Worm (Caenorhabditis elegans) whole organism, early embryonic: ENCODE measurements around the gene T19C4.24.

ENCODE experiments used
- B0310.2 ChIP-seq: sonication (generic microtip); optimal IDR thresholded peaks from 2 replicates; lab custom pipeline; 2016; ENCODE audit warnings: mild to moderate bottlenecking, missing genetic modification characterization, missing compliant biosample characterization
- F13C5.2 ChIP-seq: sonication (generic microtip); optimal IDR thresholded peaks from 2 replicates; lab custom pipeline; 2017; ENCODE audit warnings: mild to moderate bottlenecking, missing genetic modification characterization, inconsistent platforms, missing compliant biosample characterization
- aly-1 ChIP-seq: sonication (generic microtip); optimal IDR thresholded peaks from 2 replicates; lab custom pipeline; 2016; ENCODE audit warnings: missing genetic modification characterization, missing compliant biosample characterization
- ama-1 ChIP-seq: fragments of 150-350 bp; optimal IDR thresholded peaks from 2 replicates; lab custom pipeline; 2014
- ceh-13 ChIP-seq: fragments of 200-800 bp; sonication (Bioruptor generic); optimal IDR thresholded peaks from 2 replicates; lab custom pipeline; 2018; ENCODE audit warnings: mild to moderate bottlenecking, missing genetic modification characterization, missing compliant biosample characterization
- ceh-36 ChIP-seq: sonication (generic microtip); optimal IDR thresholded peaks from 2 replicates; lab custom pipeline; 2016; ENCODE audit warnings: missing genetic modification characterization, inconsistent platforms, missing compliant biosample characterization
- ets-7 ChIP-seq: sonication (generic microtip); optimal IDR thresholded peaks from 2 replicates; lab custom pipeline; 2016; ENCODE audit warnings: missing genotype, missing genetic modification characterization, missing compliant biosample characterization
- flt-1 ChIP-seq: fragments of 200-800 bp; sonication (Bioruptor generic); IDR thresholded peaks from 2 replicates; pipeline ENCODE4 v1.3.6; 2022; ENCODE audit warnings: missing genetic modification characterization, missing compliant biosample characterization
- hmbx-1 ChIP-seq: sonication (generic microtip); optimal IDR thresholded peaks from 2 replicates; lab custom pipeline; 2016; ENCODE audit warnings: mild to moderate bottlenecking, missing genetic modification characterization, missing compliant biosample characterization
- hmg-4 ChIP-seq: fragments of 200-800 bp; sonication (Bioruptor generic); optimal IDR thresholded peaks from 2 replicates; lab custom pipeline; 2018; ENCODE audit warnings: mild to moderate bottlenecking, missing genetic modification characterization, missing compliant biosample characterization
- hnd-1 ChIP-seq: sonication (generic microtip); optimal IDR thresholded peaks from 2 replicates; lab custom pipeline; 2016; ENCODE audit warnings: missing genetic modification characterization, missing compliant biosample characterization
- pes-1 ChIP-seq: fragments of 200-800 bp; sonication (Bioruptor generic); IDR thresholded peaks from 2 replicates; pipeline ENCODE4 v1.3.6; 2022; ENCODE audit warnings: missing genetic modification reagents, missing genetic modification characterization, missing compliant biosample characterization
- scrt-1 ChIP-seq: fragments of 200-800 bp; sonication (Bioruptor generic); IDR thresholded peaks from 2 replicates; pipeline ENCODE4 v1.3.6; 2022; ENCODE audit warnings: missing genetic modification characterization, missing compliant biosample characterization
- sea-1 ChIP-seq: fragments of 200-800 bp; sonication (Bioruptor generic); conservative IDR thresholded peaks from 2 replicates; pipeline ENCODE4 v1.3.6; 2022; ENCODE audit warnings: missing genetic modification characterization, missing compliant biosample characterization
- tbx-11 ChIP-seq: fragments of 200-800 bp; sonication (Bioruptor generic); IDR thresholded peaks from 2 replicates; pipeline ENCODE4 v1.3.6; 2022; ENCODE audit warnings: missing genetic modification characterization, missing compliant biosample characterization
- tbx-37 ChIP-seq: fragments of 200-800 bp; sonication (Bioruptor generic); conservative IDR thresholded peaks from 2 replicates; pipeline ENCODE4 v1.3.6; 2022; ENCODE audit warnings: missing genetic modification reagents, missing genetic modification characterization, missing compliant biosample characterization
- tra-4 ChIP-seq: sonication (generic microtip); optimal IDR thresholded peaks from 2 replicates; lab custom pipeline; 2017; ENCODE audit warnings: missing genetic modification characterization, missing compliant biosample characterization

Gene T19C4.24

ce11 chrV:11171906-11172305, 25.1 kb upstream of the T19C4.24 start, which contains the start of gene T19C4.5:
Gene T19C4.5 (plus strand): TSS chrV:11172213.
- TF ChIP-seq scrt-1 (GFP tag; lab: Robert Waterston, UW) (no peak), sea-1 (GFP tag; lab: Robert Waterston, UW) (no peak)

DNA sequence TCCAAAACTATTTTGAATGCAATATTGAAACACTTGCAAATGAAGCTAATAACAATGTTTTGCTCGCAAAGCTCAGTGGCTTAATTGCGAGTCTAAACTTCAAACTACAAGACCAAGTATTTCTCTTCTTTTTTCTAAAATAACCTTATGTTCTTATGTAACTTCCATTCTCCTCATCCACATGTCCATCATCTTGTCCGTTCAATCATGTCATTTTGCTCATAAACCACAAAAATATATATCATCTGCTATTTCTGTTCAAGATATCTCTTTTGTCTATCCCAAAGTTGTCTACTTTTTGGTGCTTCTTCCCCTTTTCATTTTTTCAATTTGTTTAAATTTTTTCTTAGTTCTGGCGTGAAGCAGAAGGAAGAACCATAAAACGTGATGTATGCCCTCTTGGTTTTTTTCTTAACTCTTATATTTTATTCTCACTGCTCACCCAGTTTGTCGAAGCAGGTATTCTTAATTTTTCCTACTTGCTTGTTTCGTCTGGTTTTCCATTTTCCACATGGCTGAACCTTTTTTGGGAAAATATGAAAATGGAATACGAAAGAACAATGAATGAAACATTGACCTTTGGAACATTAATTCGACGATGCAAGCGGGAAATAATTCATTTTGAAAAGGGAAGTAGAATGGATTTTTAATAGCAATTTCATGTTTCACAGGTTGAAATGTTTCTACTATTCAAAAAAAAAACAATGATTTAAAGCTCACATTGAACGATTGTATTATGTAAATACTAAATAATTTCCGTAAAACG, 23.9 kb upstream of the T19C4.24 start:
- no peak for TF ChIP-seq hmg-4 (GFP tag; lab: Kevin White, UChicago)
- no peak for TF ChIP-seq B0310.2
- TF ChIP-seq hnd-1: no peak
- TF ChIP-seq tbx-11 (GFP tag; lab: Robert Waterston, UW): no peak
- no peak for TF ChIP-seq pes-1 (GFP tag; lab: Robert Waterston, UW)
- TF ChIP-seq ceh-13 (GFP tag; lab: Kevin White, UChicago): no peak
- no peak for TF ChIP-seq sea-1 (GFP tag; lab: Robert Waterston, UW)
- no peak for TF ChIP-seq ceh-36 (tag; lab: Kevin White, UChicago)
- TF ChIP-seq scrt-1 (GFP tag; lab: Robert Waterston, UW): no peak
- TF ChIP-seq tbx-37 (GFP tag; lab: Robert Waterston, UW): no peak
- no peak for TF ChIP-seq ama-1 (lab: Kevin White, UChicago)
- no peak for TF ChIP-seq aly-1 (tag; lab: Kevin White, UChicago)
- no peak for TF ChIP-seq flt-1 (GFP tag; lab: Robert Waterston, UW)
- no peak for TF ChIP-seq ets-7 (tag; lab: Kevin White, UChicago)
- no peak for TF ChIP-seq F13C5.2 (tag; lab: Kevin White, UChicago)
- TF ChIP-seq tra-4 (tag; lab: Kevin White, UChicago): no peak
- TF ChIP-seq hmbx-1 (tag; lab: Kevin White, UChicago): no peak

DNA sequence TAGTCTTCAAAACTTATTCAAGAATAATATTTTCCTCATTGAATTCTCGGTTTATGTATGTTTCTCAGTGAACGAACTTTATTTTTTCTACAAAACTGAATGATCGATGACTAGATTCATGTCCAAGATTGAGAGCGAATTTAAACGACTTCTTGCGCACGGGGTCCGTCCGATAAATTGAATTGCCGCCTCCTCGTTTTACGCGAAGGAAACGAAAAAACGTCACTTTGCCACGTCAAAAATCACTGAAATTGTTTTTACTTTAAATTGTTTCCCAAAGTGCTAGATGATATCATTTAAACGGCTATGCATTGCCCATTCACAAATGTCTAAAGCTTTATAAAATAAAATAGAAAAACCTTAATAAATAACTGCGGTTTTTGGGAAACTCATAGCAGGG, 20.9 kb upstream of the T19C4.24 start:
- no peak for TF ChIP-seq F13C5.2 (tag; lab: Kevin White, UChicago)
- TF ChIP-seq tra-4 (tag; lab: Kevin White, UChicago): no peak
- TF ChIP-seq tbx-11 (GFP tag; lab: Robert Waterston, UW): no peak
- TF ChIP-seq ceh-13 (GFP tag; lab: Kevin White, UChicago): no peak
- no peak for TF ChIP-seq hmbx-1 (tag; lab: Kevin White, UChicago)
- TF ChIP-seq flt-1 (GFP tag; lab: Robert Waterston, UW): no peak
- no peak for TF ChIP-seq scrt-1 (GFP tag; lab: Robert Waterston, UW)

DNA sequence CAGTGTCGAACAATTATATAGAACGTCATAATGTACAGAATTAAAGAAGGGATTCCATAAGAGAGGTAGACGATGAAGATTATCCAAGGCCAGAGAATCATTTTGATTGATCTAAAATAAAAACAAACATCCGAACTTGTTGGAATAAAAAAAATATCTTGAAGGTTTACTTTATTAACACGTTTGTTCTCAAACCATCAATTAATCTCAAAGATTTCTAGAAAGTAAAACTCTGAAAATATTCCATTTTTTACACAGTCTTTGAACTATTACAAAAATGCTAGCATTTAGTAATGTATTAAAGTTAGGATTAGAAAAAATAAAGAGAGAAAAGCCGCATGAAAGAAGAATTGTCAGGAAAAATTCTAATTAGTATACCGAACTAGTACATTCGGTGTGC, 17.7 kb upstream of the T19C4.24 start, which contains the start of gene srg-40:
srg-40 (minus strand) TSS at position 101 of the 400 bp plus-strand sequence.
- TF ChIP-seq tra-4 (tag; lab: Kevin White, UChicago) (no peak), B0310.2 (no peak), hmbx-1 (tag; lab: Kevin White, UChicago) (no peak), sea-1 (GFP tag; lab: Robert Waterston, UW) (no peak), F13C5.2 (tag; lab: Kevin White, UChicago) (no peak), hmg-4 (GFP tag; lab: Kevin White, UChicago) (no peak), aly-1 (tag; lab: Kevin White, UChicago) (no peak), ceh-36 (tag; lab: Kevin White, UChicago) (no peak), tbx-37 (GFP tag; lab: Robert Waterston, UW) (no peak), scrt-1 (GFP tag; lab: Robert Waterston, UW) (no peak), hnd-1 (no peak), ceh-13 (GFP tag; lab: Kevin White, UChicago) (no peak), flt-1 (GFP tag; lab: Robert Waterston, UW) (no peak), pes-1 (GFP tag; lab: Robert Waterston, UW) (no peak)

- TF ChIP-seq hmbx-1 (tag; lab: Kevin White, UChicago): no peak
- TF ChIP-seq hnd-1: no peak
- TF ChIP-seq hmg-4 (GFP tag; lab: Kevin White, UChicago): no peak
- TF ChIP-seq ama-1 (lab: Kevin White, UChicago): no peak
- no peak for TF ChIP-seq B0310.2
- no peak for TF ChIP-seq scrt-1 (GFP tag; lab: Robert Waterston, UW)
- no peak for TF ChIP-seq sea-1 (GFP tag; lab: Robert Waterston, UW)
- TF ChIP-seq tbx-11 (GFP tag; lab: Robert Waterston, UW): no peak
- TF ChIP-seq pes-1 (GFP tag; lab: Robert Waterston, UW): no peak
Measured at ce11 chrV:11161791-11162190, 15.0 kb upstream of the T19C4.24 start, which contains the start of gene srg-41. Gene srg-41 (minus strand): TSS chrV:11161891.

- no peak for TF ChIP-seq tbx-37 (GFP tag; lab: Robert Waterston, UW)
- no peak for TF ChIP-seq tbx-11 (GFP tag; lab: Robert Waterston, UW)
- no peak for TF ChIP-seq aly-1 (tag; lab: Kevin White, UChicago)
- TF ChIP-seq scrt-1 (GFP tag; lab: Robert Waterston, UW): no peak
- TF ChIP-seq tra-4 (tag; lab: Kevin White, UChicago): no peak
- no peak for TF ChIP-seq sea-1 (GFP tag; lab: Robert Waterston, UW)
- TF ChIP-seq hmbx-1 (tag; lab: Kevin White, UChicago): no peak
- TF ChIP-seq pes-1 (GFP tag; lab: Robert Waterston, UW): no peak
- TF ChIP-seq F13C5.2 (tag; lab: Kevin White, UChicago): no peak
- TF ChIP-seq flt-1 (GFP tag; lab: Robert Waterston, UW): no peak
- TF ChIP-seq ets-7 (tag; lab: Kevin White, UChicago): no peak
- no peak for TF ChIP-seq ceh-13 (GFP tag; lab: Kevin White, UChicago)
- TF ChIP-seq hmg-4 (GFP tag; lab: Kevin White, UChicago): no peak
Measured at ce11 chrV:11157947-11158346, 11.1 kb upstream of the T19C4.24 start, which contains the start of gene srg-42. Gene srg-42 (minus strand): TSS chrV:11158047.

ce11 chrV:11156589-11156988, 9.8 kb upstream of the T19C4.24 start:
- TF ChIP-seq hnd-1: no peak
- TF ChIP-seq ets-7 (tag; lab: Kevin White, UChicago): no peak
- TF ChIP-seq tbx-11 (GFP tag; lab: Robert Waterston, UW): no peak
- TF ChIP-seq B0310.2: no peak
- no peak for TF ChIP-seq tra-4 (tag; lab: Kevin White, UChicago)
- TF ChIP-seq ceh-13 (GFP tag; lab: Kevin White, UChicago): no peak
- no peak for TF ChIP-seq sea-1 (GFP tag; lab: Robert Waterston, UW)
- no peak for TF ChIP-seq hmg-4 (GFP tag; lab: Kevin White, UChicago)
- TF ChIP-seq pes-1 (GFP tag; lab: Robert Waterston, UW): no peak
- TF ChIP-seq F13C5.2 (tag; lab: Kevin White, UChicago): no peak
